Worm (Caenorhabditis elegans): ENCODE measurements around the gene B0507.4.
A peak's percentile ranks its signal among the peaks of the same experiment; 100 is the strongest.
"Not testable (repeated sequence)": the region's sequence is repeated elsewhere in the genome, so short reads cannot be mapped to it uniquely, and the experiment has no call there.

Gene B0507.4

DNA sequence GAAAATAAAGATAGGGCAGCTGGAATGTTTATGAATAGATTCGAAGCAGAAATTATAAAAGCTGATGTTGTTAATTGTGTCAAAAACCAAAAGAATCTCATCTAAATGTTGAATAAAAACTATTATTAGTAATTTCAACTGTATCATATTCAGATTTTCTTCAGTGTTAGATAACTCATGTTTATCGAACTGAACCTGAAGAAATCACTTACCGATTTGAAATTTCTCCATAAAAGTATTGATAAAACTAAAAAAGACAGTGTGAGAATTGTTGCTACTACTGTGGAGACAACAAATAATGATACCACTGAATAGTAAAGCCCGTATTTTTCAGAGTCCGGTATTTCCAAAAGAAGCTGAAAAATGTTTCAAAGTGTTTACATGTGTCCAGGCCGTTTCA is 32.6 kb upstream of the B0507.4 start, which contains the start of gene ZC196.8:
Gene ZC196.8, minus strand, starts transcription at position 101 of the 400 bp plus-strand sequence.
- not testable (repeated sequence) for TF ChIP-seq tlp-1, C34B4.2, nhr-28 (tag; optimal IDR thresholded peaks at IDR 0.05)

DNA sequence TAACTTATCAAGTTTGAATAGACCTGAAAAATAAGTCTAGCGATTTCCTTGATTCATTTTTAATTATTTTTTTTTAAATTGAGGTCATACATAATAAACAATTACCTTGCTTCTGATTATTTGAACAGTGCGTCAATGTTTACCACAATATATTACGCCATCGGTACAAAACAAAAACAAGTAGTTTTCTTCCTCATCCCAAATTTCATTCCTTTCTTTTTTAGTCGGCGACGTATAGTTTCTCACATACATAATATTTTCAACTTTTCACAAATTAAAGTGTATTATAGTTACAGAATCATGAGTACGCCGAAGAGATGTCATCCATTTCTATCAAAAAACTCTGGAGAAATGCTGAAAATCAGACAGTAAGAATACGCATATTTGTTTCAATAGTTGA is 28.5 kb upstream of the B0507.4 start, which contains the start of gene droe-8:
Gene droe-8, plus strand, starts transcription at position 301 of the 400 bp plus-strand sequence.
- not testable (repeated sequence) for TF ChIP-seq nhr-77 (tag; optimal IDR thresholded peaks at IDR 0.05); alr-1 (tag; optimal IDR thresholded peaks at IDR 0.05; ENCODE audit: borderline replicate concordance); lsy-2 (tag; optimal IDR thresholded peaks at IDR 0.05)

DNA sequence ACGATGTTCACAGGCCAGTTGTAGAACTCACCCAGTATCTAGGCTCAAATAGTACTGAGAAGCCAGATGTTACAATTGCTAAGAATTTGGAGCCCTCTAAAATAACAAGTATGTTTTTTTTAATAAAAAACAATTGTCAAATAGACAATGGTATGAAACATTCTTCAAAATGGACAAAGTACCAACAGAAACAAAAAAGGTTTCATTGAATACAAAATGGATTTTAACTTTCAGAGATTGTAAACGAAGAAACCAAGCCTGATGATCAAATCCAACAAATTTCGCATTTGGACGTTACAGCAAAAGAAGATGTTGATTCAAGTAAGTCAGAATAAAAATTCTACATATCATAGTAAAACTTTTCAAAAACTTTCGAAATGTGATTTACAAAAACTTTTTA is 27.7 kb upstream of the B0507.4 start, which contains the start of gene ZC196.9:
Gene ZC196.9, minus strand, starts transcription at position 101 of the 400 bp plus-strand sequence.
- TF ChIP-seq lin-39 (tag; optimal IDR thresholded peaks at IDR 0.05), result no peak
- TF ChIP-seq nhr-71 (tag; optimal IDR thresholded peaks at IDR 0.05), result no peak
- no peak for TF ChIP-seq unc-30 (tag; optimal IDR thresholded peaks at IDR 0.05)
- no peak for TF ChIP-seq lir-3 (tag; optimal IDR thresholded peaks at IDR 0.05; ENCODE audit: poor library complexity)
- TF ChIP-seq pax-3 (tag; optimal IDR thresholded peaks at IDR 0.05), result no peak
- TF ChIP-seq snpc-4 (tag; optimal IDR thresholded peaks at IDR 0.05), result no peak
- TF ChIP-seq fos-1 (tag; optimal IDR thresholded peaks at IDR 0.05), result no peak
- no peak for TF ChIP-seq fkh-10 (GFP tag; optimal IDR thresholded peaks at IDR 0.05)
- TF ChIP-seq nhr-47 (tag; optimal IDR thresholded peaks at IDR 0.05), result no peak
- TF ChIP-seq unc-86 (tag; optimal IDR thresholded peaks at IDR 0.05), result no peak
- TF ChIP-seq tbx-2 (tag; optimal IDR thresholded peaks at IDR 0.05), result no peak
- TF ChIP-seq ceh-88 (GFP tag; IDR thresholded peaks at IDR 0.05), result no peak
- no peak for TF ChIP-seq nhr-28 (tag; optimal IDR thresholded peaks at IDR 0.05)
- TF ChIP-seq egl-13 (tag; optimal IDR thresholded peaks at IDR 0.05), result no peak
- TF ChIP-seq pqm-1 (tag; optimal IDR thresholded peaks at IDR 0.05), result no peak

DNA sequence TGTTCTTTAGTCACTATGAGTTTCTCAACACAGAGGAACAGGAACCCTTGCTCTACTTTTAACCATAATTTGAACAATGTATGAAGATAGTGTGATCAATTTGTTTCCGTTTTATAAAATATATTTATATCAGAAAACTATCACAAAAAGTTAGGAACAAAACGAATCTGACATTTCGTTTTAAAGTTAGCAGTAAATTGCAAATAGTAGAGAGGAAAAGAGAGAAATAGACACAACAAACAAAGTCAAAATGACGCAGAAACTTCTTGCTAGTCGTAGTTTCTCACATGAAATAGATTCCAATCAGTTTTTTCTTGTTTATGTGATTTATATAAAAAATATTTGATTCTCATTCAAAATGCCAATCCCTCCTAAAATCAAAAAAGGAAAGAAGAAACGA is 25.7 kb upstream of the B0507.4 start, which contains the start of gene ZC196.5:
Gene ZC196.5, plus strand, starts transcription at position 301 of the 400 bp plus-strand sequence.
- no peak for TF ChIP-seq egl-13 (tag; optimal IDR thresholded peaks at IDR 0.05)
- no peak for TF ChIP-seq lin-14 (GFP tag; optimal IDR thresholded peaks at IDR 0.05)
- TF ChIP-seq snu-23 (GFP tag; optimal IDR thresholded peaks at IDR 0.05), result no peak
- TF ChIP-seq ceh-88 (GFP tag; IDR thresholded peaks at IDR 0.05), result no peak
- TF ChIP-seq lin-15B (tag; optimal IDR thresholded peaks at IDR 0.05), result no peak
- no peak for TF ChIP-seq lir-3 (tag; optimal IDR thresholded peaks at IDR 0.05; ENCODE audit: poor library complexity)
- no peak for TF ChIP-seq nhr-85 (tag)
- TF ChIP-seq mef-2 (tag; optimal IDR thresholded peaks at IDR 0.05), result no peak
- no peak for TF ChIP-seq irx-1 (tag; optimal IDR thresholded peaks at IDR 0.05)
- no peak for TF ChIP-seq mdl-1 (tag; optimal IDR thresholded peaks at IDR 0.05)
- TF ChIP-seq lsy-2 (tag; optimal IDR thresholded peaks at IDR 0.05), result no peak
- TF ChIP-seq aha-1 (tag; optimal IDR thresholded peaks at IDR 0.05), result no peak
- no peak for TF ChIP-seq snpc-4 (tag; optimal IDR thresholded peaks at IDR 0.05)
- no peak for TF ChIP-seq nhr-77 (tag; optimal IDR thresholded peaks at IDR 0.05)
- TF ChIP-seq ztf-11 (tag; optimal IDR thresholded peaks at IDR 0.05), result no peak
- TF ChIP-seq ceh-8 (GFP tag; optimal IDR thresholded peaks at IDR 0.05), result no peak
- no peak for TF ChIP-seq elt-3 (tag; optimal IDR thresholded peaks at IDR 0.05)
- no peak for TF ChIP-seq efl-3 (GFP tag; optimal IDR thresholded peaks at IDR 0.05)

DNA sequence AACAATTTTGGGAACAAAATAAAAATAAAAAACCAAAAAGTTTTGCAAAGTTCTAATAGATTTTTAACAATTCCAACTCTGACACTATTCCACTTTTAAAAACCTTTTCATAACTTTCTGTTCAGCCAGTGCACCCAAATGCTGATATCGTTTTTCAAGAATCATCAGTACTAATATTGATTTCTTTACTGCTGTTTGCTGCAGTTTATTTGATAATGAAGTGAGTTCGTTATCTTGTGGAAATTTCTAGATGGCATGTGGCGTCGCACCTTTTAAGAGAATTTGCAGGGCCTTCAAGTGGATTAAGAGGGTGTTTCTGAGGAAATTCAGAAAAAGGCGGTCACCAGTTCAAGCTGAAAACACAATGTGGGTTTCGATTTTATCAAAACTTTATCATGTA is 23.8 kb upstream of the B0507.4 start:
- TF ChIP-seq nhr-90 (tag; optimal IDR thresholded peaks at IDR 0.05; ENCODE audit: poor library complexity) (no peak), elt-2 (tag; optimal IDR thresholded peaks at IDR 0.05) (peak; percentile 21)
